Fruit fly (Drosophila melanogaster) whole organism, adult: ENCODE data around the gene CG42397.
A peak's percentile ranks its signal among the peaks of the same experiment; 100 is the strongest.

Experiments used
- CG11617 ChIP-seq: fragments of 200-800 bp; sonication (Bioruptor generic); optimal IDR thresholded peaks from 2 replicates; lab custom pipeline; 2017; ENCODE audit warnings: mild to moderate bottlenecking, missing biosample characterization, missing genetic modification reagents, missing genetic modification characterization
- CG12768 ChIP-seq: fragments of 200-800 bp; sonication (Bioruptor generic); optimal IDR thresholded peaks from 2 replicates; lab custom pipeline; 2017; ENCODE audit warnings: missing biosample characterization, missing genetic modification characterization, mild to moderate bottlenecking, moderate library complexity, missing genetic modification reagents
- CG14711 ChIP-seq: fragments of 200-800 bp; sonication (Bioruptor generic); optimal IDR thresholded peaks from 2 replicates; lab custom pipeline; 2018; ENCODE audit warnings: missing biosample characterization, mild to moderate bottlenecking, missing genetic modification characterization, moderate library complexity
- CG1620 ChIP-seq: fragments of 200-800 bp; sonication (Bioruptor generic); optimal IDR thresholded peaks from 2 replicates; lab custom pipeline; 2016; ENCODE audit warnings: missing biosample characterization, missing genetic modification characterization
- CG33017 ChIP-seq: fragments of 200-800 bp; sonication (Bioruptor generic); optimal IDR thresholded peaks from 2 replicates; lab custom pipeline; 2018; ENCODE audit warnings: missing biosample characterization, mild to moderate bottlenecking, missing genetic modification characterization, moderate library complexity
- CG5204 ChIP-seq: fragments of 200-800 bp; sonication (Bioruptor generic); optimal IDR thresholded peaks from 2 replicates; lab custom pipeline; 2016; ENCODE audit warnings: missing biosample characterization, missing genetic modification characterization
- CG7045 ChIP-seq: fragments of 200-800 bp; sonication (Bioruptor generic); optimal IDR thresholded peaks from 2 replicates; lab custom pipeline; 2017; ENCODE audit warnings: missing biosample characterization, mild to moderate bottlenecking, missing genetic modification characterization
- CG7101 ChIP-seq: fragments of 200-800 bp; sonication (Bioruptor generic); optimal IDR thresholded peaks from 2 replicates; lab custom pipeline; 2018; ENCODE audit warnings: missing biosample characterization, mild to moderate bottlenecking, missing genetic modification characterization, moderate library complexity
- Clk ChIP-seq: fragments of 200-800 bp; sonication (Bioruptor generic); optimal IDR thresholded peaks from 2 replicates; lab custom pipeline; 2017; ENCODE audit warnings: missing biosample characterization, missing genetic modification characterization
- Crg-1 ChIP-seq: fragments of 200-800 bp; sonication (Bioruptor generic); optimal IDR thresholded peaks from 2 replicates; lab custom pipeline; 2016; ENCODE audit warnings: missing biosample characterization, missing genetic modification characterization
- Hr96 ChIP-seq: fragments of 200-800 bp; sonication (Bioruptor generic); optimal IDR thresholded peaks from 2 replicates; lab custom pipeline; 2016; ENCODE audit warnings: missing biosample characterization, missing genetic modification characterization
- Mnt ChIP-seq: fragments of 200-800 bp; sonication (Bioruptor generic); optimal IDR thresholded peaks from 2 replicates; lab custom pipeline; 2016; ENCODE audit warnings: missing biosample characterization, mild to moderate bottlenecking, missing genetic modification characterization
- bab1 ChIP-seq: fragments of 200-800 bp; sonication (Bioruptor generic); optimal IDR thresholded peaks from 3 replicates; lab custom pipeline; 2019; ENCODE audit warnings: missing biosample characterization, mild to moderate bottlenecking, missing genetic modification characterization, moderate library complexity
- cic ChIP-seq: fragments of 200-800 bp; sonication (Bioruptor generic); optimal IDR thresholded peaks from 2 replicates; lab custom pipeline; 2017; ENCODE audit warnings: missing biosample characterization, mild to moderate bottlenecking, missing genetic modification characterization, moderate library complexity
- cnc ChIP-seq, 2 experiments: fragments of >200 bp; optimal IDR thresholded peaks; 2 replicates each; lab custom pipeline; 2017
- kay ChIP-seq: fragments of 200-800 bp; sonication (Bioruptor generic); peaks from one replicate; lab custom pipeline; 2016; ENCODE audit warnings: missing biosample characterization, missing genetic modification characterization, borderline replicate concordance
- ovo ChIP-seq: fragments of 200-800 bp; sonication (Bioruptor generic); optimal IDR thresholded peaks from 2 replicates; lab custom pipeline; 2016; ENCODE audit warnings: missing biosample characterization, missing genetic modification characterization
- pad ChIP-seq: fragments of 200-800 bp; sonication (Bioruptor generic); optimal IDR thresholded peaks from 3 replicates; lab custom pipeline; 2017; ENCODE audit warnings: missing biosample characterization, missing genetic modification characterization, mild to moderate bottlenecking, moderate library complexity, missing genetic modification reagents
- tj ChIP-seq: fragments of 200-800 bp; sonication (Bioruptor generic); optimal IDR thresholded peaks from 3 replicates; lab custom pipeline; 2017; ENCODE audit warnings: missing biosample characterization, mild to moderate bottlenecking, missing genetic modification characterization, moderate library complexity
- toe ChIP-seq: fragments of 200-800 bp; sonication (Bioruptor generic); optimal IDR thresholded peaks from 2 replicates; lab custom pipeline; 2016; ENCODE audit warnings: missing biosample characterization, missing genetic modification characterization

Gene CG42397

dm6 chr3L:11949539-11949938 lies 24.1 kb downstream of the CG42397 start, which contains the start of gene CG17826:
TSS of gene CG17826 (plus strand) at chr3L:11949839.
- TF ChIP-seq kay (GFP tag; lab: Kevin White, UChicago) (no peak), Crg-1 (GFP tag; lab: Kevin White, UChicago) (no peak), Clk (no peak), tj (GFP tag; lab: Kevin White, UChicago) (no peak)

DNA sequence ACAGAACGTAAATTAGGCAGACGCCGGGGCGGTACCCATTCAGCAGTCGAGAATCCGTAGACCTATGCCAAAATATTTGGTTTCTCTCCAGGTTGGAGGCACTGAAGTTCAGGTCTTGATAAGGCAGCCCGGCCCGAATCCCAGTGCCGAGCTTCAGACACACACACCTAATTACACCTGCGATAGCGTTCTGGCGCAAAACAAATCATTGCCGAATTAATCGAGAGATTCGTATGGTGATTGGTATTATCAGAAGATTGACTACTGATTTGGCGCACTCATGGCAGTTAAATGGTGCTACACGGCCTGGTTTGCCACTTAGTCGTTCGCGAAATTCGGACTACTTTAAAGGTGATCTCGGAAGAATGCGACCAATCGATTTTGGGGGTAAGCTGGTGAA lies 26.2 kb downstream of the CG42397 start, which contains the start of gene CG7252:
CG7252 (plus strand) TSS at position 319 of the 400 bp plus-strand sequence.
- TF ChIP-seq cnc (optimal IDR thresholded peaks at IDR 0.05; lab: Kevin White, UChicago) (no peak), Crg-1 (GFP tag; lab: Kevin White, UChicago) (no peak), Mnt (GFP tag; lab: Kevin White, UChicago) (no peak), ovo (GFP tag; lab: Kevin White, UChicago) (no peak), CG33017 (tag; lab: Kevin White, UChicago) (no peak), pad (no peak), CG5204 (GFP tag; lab: Kevin White, UChicago) (no peak), CG11617 (GFP tag; lab: Kevin White, UChicago) (no peak), CG12768 (GFP tag; lab: Kevin White, UChicago) (no peak), CG7101 (tag; lab: Kevin White, UChicago) (no peak), toe (GFP tag; lab: Kevin White, UChicago) (no peak), cic (GFP tag; lab: Kevin White, UChicago) (no peak), tj (GFP tag; lab: Kevin White, UChicago) (no peak), bab1 (GFP tag; lab: Kevin White, UChicago) (no peak), kay (GFP tag; lab: Kevin White, UChicago) (no peak), CG1620 (GFP tag; lab: Kevin White, UChicago) (no peak), CG14711 (no peak)

DNA sequence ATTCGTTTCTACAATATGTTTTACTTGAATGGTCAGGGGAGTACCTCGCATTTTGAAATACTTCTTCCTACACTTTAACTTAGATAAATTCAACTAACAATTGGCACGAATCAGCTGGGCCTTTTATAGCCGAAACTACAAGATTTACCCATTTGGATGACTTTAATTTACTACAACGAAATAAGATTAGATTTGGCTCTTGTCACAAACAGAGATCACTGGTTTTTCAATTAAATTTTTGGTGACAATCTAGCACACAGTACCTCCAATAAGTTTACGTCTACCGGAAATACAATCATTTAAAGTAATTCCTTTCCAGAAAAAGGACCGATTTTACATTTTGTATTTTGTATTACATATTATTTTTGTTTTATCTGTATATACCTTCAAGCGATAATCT lies 28.8 kb downstream of the CG42397 start, which contains the start of gene CG5883:
CG5883 (minus strand) TSS at position 101 of the 400 bp plus-strand sequence.
- no peak for TF ChIP-seq CG11617 (GFP tag; lab: Kevin White, UChicago)
- TF ChIP-seq CG12768 (GFP tag; lab: Kevin White, UChicago), result no peak
- no peak for TF ChIP-seq CG7045 (GFP tag; lab: Kevin White, UChicago)
- TF ChIP-seq CG1620 (GFP tag; lab: Kevin White, UChicago), result no peak
- TF ChIP-seq Clk, result no peak
- no peak for TF ChIP-seq ovo (GFP tag; lab: Kevin White, UChicago)
- no peak for TF ChIP-seq cnc (optimal IDR thresholded peaks at IDR 0.05; lab: Kevin White, UChicago)
- no peak for TF ChIP-seq CG14711
- no peak for TF ChIP-seq Mnt (GFP tag; lab: Kevin White, UChicago)
- no peak for TF ChIP-seq toe (GFP tag; lab: Kevin White, UChicago)
- no peak for TF ChIP-seq cic (GFP tag; lab: Kevin White, UChicago)

DNA sequence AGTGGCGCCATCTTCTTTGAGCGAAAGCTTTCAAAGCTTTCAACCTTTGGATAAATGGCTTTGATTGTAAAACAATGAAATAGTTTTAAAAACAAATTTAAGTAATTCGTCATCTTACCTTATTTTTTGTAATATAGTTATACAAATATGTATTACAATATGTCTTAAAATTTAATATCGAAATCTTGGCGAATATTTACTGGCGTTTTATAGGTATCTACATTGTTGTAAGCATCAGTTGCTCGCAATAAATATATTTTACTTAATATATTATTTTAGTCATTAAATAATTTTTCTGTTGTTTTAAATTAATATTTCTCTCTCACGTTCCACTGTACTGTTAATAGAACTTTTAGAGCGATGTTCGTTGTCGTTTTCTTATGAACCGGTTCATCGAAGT lies 32.0 kb downstream of the CG42397 start, which contains the start of gene Rpt4R:
Rpt4R (plus strand) TSS at position 301 of the 400 bp plus-strand sequence.
- no peak for TF ChIP-seq tj (GFP tag; lab: Kevin White, UChicago)
- no peak for TF ChIP-seq toe (GFP tag; lab: Kevin White, UChicago)
- TF ChIP-seq CG5204 (GFP tag; lab: Kevin White, UChicago), result no peak
- TF ChIP-seq CG12768 (GFP tag; lab: Kevin White, UChicago), result no peak
- TF ChIP-seq CG14711, result no peak
- no peak for TF ChIP-seq pad
- no peak for TF ChIP-seq Clk
- TF ChIP-seq bab1 (GFP tag; lab: Kevin White, UChicago), result no peak
- no peak for TF ChIP-seq CG11617 (GFP tag; lab: Kevin White, UChicago)
- TF ChIP-seq Crg-1 (GFP tag; lab: Kevin White, UChicago), result no peak
- no peak for TF ChIP-seq Hr96 (GFP tag; lab: Kevin White, UChicago)
- TF ChIP-seq CG7045 (GFP tag; lab: Kevin White, UChicago), result no peak
- no peak for TF ChIP-seq cnc (optimal IDR thresholded peaks at IDR 0.05; lab: Kevin White, UChicago)
- TF ChIP-seq kay (GFP tag; lab: Kevin White, UChicago), result no peak
- TF ChIP-seq CG33017 (tag; lab: Kevin White, UChicago), result no peak
- no peak for TF ChIP-seq CG7101 (tag; lab: Kevin White, UChicago)
- TF ChIP-seq CG1620 (GFP tag; lab: Kevin White, UChicago), result no peak
- no peak for TF ChIP-seq ovo (GFP tag; lab: Kevin White, UChicago)
- TF ChIP-seq Mnt (GFP tag; lab: Kevin White, UChicago), result no peak
- TF ChIP-seq cic (GFP tag; lab: Kevin White, UChicago), result no peak

DNA sequence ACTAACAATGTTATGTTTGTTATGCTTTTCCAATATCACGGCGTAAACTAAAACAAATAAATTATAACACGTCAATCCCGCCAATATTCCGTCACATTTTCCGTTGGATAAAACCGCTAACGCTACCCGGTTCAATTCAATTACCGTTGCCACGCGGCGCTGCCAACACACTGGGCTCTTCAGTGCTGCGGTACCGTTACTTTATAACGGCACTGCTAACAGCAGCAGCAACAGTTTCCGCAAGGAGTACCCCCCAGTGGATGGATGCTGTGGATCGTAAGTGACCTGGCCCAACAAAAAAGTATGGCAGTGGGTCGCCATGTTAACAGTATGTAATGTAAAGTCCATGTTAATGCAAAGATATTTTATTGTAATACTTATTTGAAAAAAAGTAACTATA lies 34.9 kb downstream of the CG42397 start, which contains the start of gene CG44837:
CG44837 (minus strand) TSS at position 157 of the 400 bp plus-strand sequence.
- TF ChIP-seq ovo (GFP tag; lab: Kevin White, UChicago) (peak; percentile 66), cic (GFP tag; lab: Kevin White, UChicago) (no peak), Crg-1 (GFP tag; lab: Kevin White, UChicago) (no peak), pad (no peak)

dm6 chr3L:11937270-11937669 lies 36.3 kb downstream of the CG42397 start:
- TF ChIP-seq Hr96 (GFP tag; lab: Kevin White, UChicago), result no peak
- TF ChIP-seq CG33017 (tag; lab: Kevin White, UChicago), result no peak
- TF ChIP-seq cic (GFP tag; lab: Kevin White, UChicago), result no peak
- TF ChIP-seq cnc (optimal IDR thresholded peaks at IDR 0.05; lab: Kevin White, UChicago), result no peak
- no peak for TF ChIP-seq ovo (GFP tag; lab: Kevin White, UChicago)
- TF ChIP-seq CG14711, result no peak
- no peak for TF ChIP-seq bab1 (GFP tag; lab: Kevin White, UChicago)
- no peak for TF ChIP-seq CG11617 (GFP tag; lab: Kevin White, UChicago)
- no peak for TF ChIP-seq Clk
- TF ChIP-seq CG1620 (GFP tag; lab: Kevin White, UChicago), result no peak
- no peak for TF ChIP-seq kay (GFP tag; lab: Kevin White, UChicago)
- TF ChIP-seq CG7101 (tag; lab: Kevin White, UChicago), result no peak
- TF ChIP-seq toe (GFP tag; lab: Kevin White, UChicago), result no peak
- TF ChIP-seq CG7045 (GFP tag; lab: Kevin White, UChicago), result no peak
- TF ChIP-seq pad, result no peak
- TF ChIP-seq tj (GFP tag; lab: Kevin White, UChicago), result no peak
- no peak for TF ChIP-seq Mnt (GFP tag; lab: Kevin White, UChicago)
- no peak for TF ChIP-seq Crg-1 (GFP tag; lab: Kevin White, UChicago)
